Worm (Caenorhabditis elegans): ENCODE measurements around the gene lap-1.
A peak's percentile ranks its signal among the peaks of the same experiment; 100 is the strongest.

Gene lap-1

DNA sequence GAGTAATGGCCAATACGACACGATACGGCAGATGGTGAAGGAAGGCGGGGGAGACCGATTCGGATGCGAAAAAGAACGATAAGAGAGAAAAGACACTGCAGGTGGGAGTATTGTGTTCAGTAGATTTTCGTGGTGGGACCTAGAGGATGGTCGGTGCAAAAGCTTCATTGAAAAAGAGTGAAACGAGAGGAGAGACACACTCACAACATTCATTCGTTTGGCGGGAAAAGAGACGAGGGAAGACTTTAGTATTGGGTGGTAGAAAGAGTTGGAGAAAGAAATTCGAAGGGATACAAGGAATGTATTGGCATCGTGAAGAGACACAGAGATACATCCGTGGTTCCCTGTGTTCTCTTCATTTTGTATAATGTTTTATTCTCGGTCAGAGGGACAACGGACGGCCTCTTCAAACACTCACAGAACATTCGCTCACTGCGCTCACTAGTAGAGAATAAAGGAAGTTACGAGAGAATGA lies 45.3 kb downstream of the lap-1 start (continued):
- TF ChIP-seq mes-2 (tag; optimal IDR thresholded peaks at IDR 0.05; ENCODE audit: poor library complexity, severe bottlenecking) (peak; percentile 1), F44E2.7 (GFP tag; IDR thresholded peaks at IDR 0.05) (no peak), skn-1 (tag; optimal IDR thresholded peaks at IDR 0.05) (no peak), spr-1 (tag; optimal IDR thresholded peaks at IDR 0.05) (no peak), hmg-1.1 (GFP tag; IDR thresholded peaks at IDR 0.05) (peak; percentile 84), madf-5 (GFP tag; IDR thresholded peaks at IDR 0.05) (no peak), fkh-10 (GFP tag; optimal IDR thresholded peaks at IDR 0.05) (peak; percentile 33), nhr-11 (tag; optimal IDR thresholded peaks at IDR 0.05) (peak; percentile 86), daf-8 (GFP tag; IDR thresholded peaks at IDR 0.05) (no peak), nhr-237 (tag; optimal IDR thresholded peaks at IDR 0.05) (no peak), nhr-6 (tag; optimal IDR thresholded peaks at IDR 0.05) (peak; percentile 64), ceh-32 (tag; optimal IDR thresholded peaks at IDR 0.05; ENCODE audit: poor library complexity) (no peak), sdz-12 (GFP tag; optimal IDR thresholded peaks at IDR 0.05) (no peak), pha-4 (GFP tag; IDR thresholded peaks at IDR 0.05) (no peak), pha-4 (tag; optimal IDR thresholded peaks at IDR 0.05) (peak; percentile 43), nhr-42 (GFP tag; IDR thresholded peaks at IDR 0.05) (no peak), nhr-25 (tag; optimal IDR thresholded peaks at IDR 0.05; ENCODE audit: borderline replicate concordance, insufficient read depth) (peak; percentile 59), ceh-82 (tag; optimal IDR thresholded peaks at IDR 0.05) (no peak), daf-12 (tag; optimal IDR thresholded peaks at IDR 0.05) (no peak), zfp-3 (GFP tag; conservative IDR thresholded peaks at IDR 0.05) (no peak), mdt-29 (GFP tag; IDR thresholded peaks at IDR 0.05) (no peak), snpc-1.2 (GFP tag; IDR thresholded peaks at IDR 0.05) (no peak), ztf-11 (tag; optimal IDR thresholded peaks at IDR 0.05) (no peak), vab-7 (GFP tag; IDR thresholded peaks at IDR 0.05) (no peak), daf-19 (GFP tag; conservative IDR thresholded peaks at IDR 0.05) (no peak), T20F7.1 (GFP tag; optimal IDR thresholded peaks at IDR 0.05) (peak; percentile 72), jun-1 (tag; optimal IDR thresholded peaks at IDR 0.05) (no peak), hlh-11 (tag; optimal IDR thresholded peaks at IDR 0.05) (peak; percentile 83), lin-1 (GFP tag; IDR thresholded peaks at IDR 0.05) (no peak), mep-1 (tag; optimal IDR thresholded peaks at IDR 0.05) (peak; percentile 92), dmd-8 (GFP tag; IDR thresholded peaks at IDR 0.05) (no peak), mxl-3 (GFP tag; optimal IDR thresholded peaks at IDR 0.05) (peak; percentile 71), Y5F2A.4 (GFP tag; optimal IDR thresholded peaks at IDR 0.05) (no peak), ama-1 (optimal IDR thresholded peaks at IDR 0.05) (peak; percentile 43), tag-97 (GFP tag; IDR thresholded peaks at IDR 0.05) (no peak), php-3 (GFP tag; IDR thresholded peaks at IDR 0.05) (no peak), egl-27 (tag; optimal IDR thresholded peaks at IDR 0.05) (no peak), nhr-111 (GFP tag; optimal IDR thresholded peaks at IDR 0.05) (no peak)

DNA sequence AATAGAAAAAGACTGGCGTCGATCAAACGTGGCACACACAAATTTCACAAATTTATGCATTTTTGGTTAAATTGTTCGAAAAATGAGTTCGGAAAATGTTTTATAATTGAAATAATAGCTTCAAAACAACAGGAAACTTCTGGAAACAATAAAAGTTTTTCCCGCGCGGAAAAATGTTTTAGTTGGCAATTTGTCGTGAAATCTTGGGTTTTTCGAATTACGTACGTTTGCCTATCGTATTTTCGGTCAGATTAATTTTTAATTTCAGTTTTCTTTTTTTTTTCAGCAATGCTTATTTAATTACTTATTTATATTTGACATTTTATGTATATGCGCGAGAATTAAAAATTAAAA lies 46.3 kb downstream of the lap-1 start:
- no peak for TF ChIP-seq spr-1 (tag; optimal IDR thresholded peaks at IDR 0.05)
- 0 out of 2 replicates have a peak, but pooled peaks have one; percentile 9 for TF ChIP-seq Y48G9A.11 (GFP tag; IDR thresholded peaks at IDR 0.05)
